Worm (Caenorhabditis elegans): ENCODE data around the gene Y97E10C.1.
"Not testable (repeated sequence)": the region's sequence is repeated elsewhere in the genome, so short reads cannot be mapped to it uniquely, and the experiment has no call there.

Y97E10C.1 gene

DNA sequence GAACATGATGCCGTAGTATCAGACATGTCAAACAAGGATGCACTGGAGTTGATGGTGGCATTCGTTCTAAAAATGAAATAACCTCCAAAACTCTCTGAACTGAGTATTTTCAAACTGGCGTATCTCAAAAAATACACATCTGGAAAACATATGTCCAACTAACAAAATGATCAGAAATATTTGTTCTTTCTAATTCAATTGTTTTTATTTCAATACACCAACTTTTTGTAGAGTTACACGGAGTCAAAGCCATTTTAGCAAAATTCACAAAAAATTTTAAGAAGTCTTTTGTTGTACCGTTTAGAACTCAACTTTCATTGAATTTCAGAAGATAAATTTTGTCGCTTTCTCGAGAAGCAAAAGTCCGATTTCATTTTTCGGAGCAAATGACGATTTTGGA is 25.1 kb upstream of the Y97E10C.1 start, which contains the start of gene srsx-40:
Gene srsx-40, minus strand, starts transcription at position 101 of the 400 bp plus-strand sequence.
- not testable (repeated sequence) for TF ChIP-seq skn-1, nhr-25, ceh-28 (tag; optimal IDR thresholded peaks at IDR 0.05)

DNA sequence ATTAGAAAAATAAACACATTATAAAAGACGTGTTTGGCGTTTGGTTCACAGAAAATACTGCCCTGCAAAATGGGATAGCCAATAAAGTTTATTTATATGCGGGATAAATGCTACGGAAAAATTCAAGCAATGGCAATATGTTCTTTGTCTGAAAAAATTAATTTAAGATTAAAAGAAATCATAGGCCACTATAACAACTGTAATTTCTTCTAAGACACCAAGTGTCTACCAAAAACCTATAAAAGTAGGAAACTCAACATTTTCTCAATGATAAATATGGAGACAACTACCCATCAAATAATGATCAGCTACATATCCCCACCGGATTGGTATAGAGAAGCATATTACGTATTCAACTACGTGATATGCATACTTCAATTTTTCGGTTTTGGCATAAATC is 23.4 kb upstream of the Y97E10C.1 start, which contains the start of gene srw-3:
Gene srw-3, plus strand, starts transcription at position 301 of the 400 bp plus-strand sequence.
- TF ChIP-seq ztf-4 (tag; optimal IDR thresholded peaks at IDR 0.05) (no peak), ceh-9 (tag; optimal IDR thresholded peaks at IDR 0.05) (no peak)

DNA sequence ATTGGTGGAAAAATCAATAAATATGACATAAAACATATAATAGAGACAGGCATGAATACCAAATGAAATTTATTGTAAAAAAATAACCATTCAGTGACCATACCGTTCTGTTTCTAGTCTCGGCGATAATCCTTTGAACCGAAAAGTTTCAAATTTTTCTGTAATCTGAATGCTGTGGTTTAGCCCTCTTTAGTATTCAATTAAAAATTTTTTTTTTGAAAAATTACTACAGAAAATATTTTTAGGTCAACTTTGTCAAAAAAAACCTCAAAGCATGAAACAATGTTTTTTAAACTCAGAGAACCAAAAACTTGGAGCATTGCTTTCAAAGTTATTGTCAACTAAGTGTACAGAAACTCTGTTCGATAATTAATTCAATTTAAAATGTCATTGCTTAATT is 20.2 kb upstream of the Y97E10C.1 start, which contains the start of gene ZK105.11:
Gene ZK105.11, minus strand, starts transcription at position 101 of the 400 bp plus-strand sequence.
- TF ChIP-seq jun-1 (tag; optimal IDR thresholded peaks at IDR 0.05) (no peak), ZK546.5 (tag; optimal IDR thresholded peaks at IDR 0.05) (no peak), ztf-4 (tag; optimal IDR thresholded peaks at IDR 0.05) (no peak), mml-1 (tag; optimal IDR thresholded peaks at IDR 0.05) (no peak), elt-3 (tag; optimal IDR thresholded peaks at IDR 0.05) (no peak), lsy-12 (tag; optimal IDR thresholded peaks at IDR 0.05) (no peak), nhr-43 (tag; optimal IDR thresholded peaks at IDR 0.05; ENCODE audit: poor library complexity, severe bottlenecking) (no peak), skn-1 (tag; optimal IDR thresholded peaks at IDR 0.05) (no peak), elt-1 (tag; optimal IDR thresholded peaks at IDR 0.05) (no peak), zag-1 (tag; optimal IDR thresholded peaks at IDR 0.05) (no peak), daf-12 (tag; optimal IDR thresholded peaks at IDR 0.05) (no peak), nhr-28 (tag; optimal IDR thresholded peaks at IDR 0.05) (no peak), tbx-2 (tag; optimal IDR thresholded peaks at IDR 0.05) (no peak), fos-1 (tag; optimal IDR thresholded peaks at IDR 0.05) (no peak), nhr-76 (tag; optimal IDR thresholded peaks at IDR 0.05) (no peak), snpc-4 (tag; optimal IDR thresholded peaks at IDR 0.05) (no peak)

DNA sequence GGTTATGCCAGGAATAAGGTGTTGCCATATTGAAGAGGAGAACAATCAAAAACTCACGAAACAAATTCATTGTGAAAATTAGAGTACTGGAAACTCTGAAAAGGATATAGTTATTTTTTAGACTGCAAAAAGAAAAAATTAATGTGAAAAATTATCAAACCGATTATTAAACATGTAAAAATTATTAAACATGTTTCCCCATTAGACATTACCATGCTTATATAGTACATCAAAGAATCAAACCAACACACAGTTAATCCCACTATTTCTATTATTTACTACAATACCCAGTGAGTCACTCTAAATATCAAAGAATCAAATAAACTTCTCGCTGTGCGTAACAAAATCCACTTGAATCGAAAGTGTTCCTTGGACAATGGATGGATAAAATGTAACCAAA is 15.6 kb upstream of the Y97E10C.1 start, which contains the start of gene ZK105.13:
Gene ZK105.13, minus strand, starts transcription at position 101 of the 400 bp plus-strand sequence.
- TF ChIP-seq ceh-82 (tag; optimal IDR thresholded peaks at IDR 0.05), result no peak
- TF ChIP-seq sea-2 (GFP tag; optimal IDR thresholded peaks at IDR 0.05), result no peak
- TF ChIP-seq nhr-25 (tag; optimal IDR thresholded peaks at IDR 0.05), result no peak
- no peak for TF ChIP-seq unc-39 (tag; optimal IDR thresholded peaks at IDR 0.05)
- TF ChIP-seq skn-1 (tag; optimal IDR thresholded peaks at IDR 0.05), result no peak
- no peak for TF ChIP-seq elt-1 (tag; optimal IDR thresholded peaks at IDR 0.05)
- TF ChIP-seq ceh-28 (tag; optimal IDR thresholded peaks at IDR 0.05), result no peak
- no peak for TF ChIP-seq lin-15B (tag; optimal IDR thresholded peaks at IDR 0.05)
- no peak for TF ChIP-seq nhr-43 (tag; optimal IDR thresholded peaks at IDR 0.05; ENCODE audit: poor library complexity, severe bottlenecking)
- no peak for TF ChIP-seq hmg-11 (tag; optimal IDR thresholded peaks at IDR 0.05)
- no peak for TF ChIP-seq ama-1 (optimal IDR thresholded peaks at IDR 0.05)
- no peak for TF ChIP-seq zag-1 (tag; optimal IDR thresholded peaks at IDR 0.05)
- TF ChIP-seq ZK546.5 (tag; optimal IDR thresholded peaks at IDR 0.05), result no peak
- TF ChIP-seq ceh-9 (tag; optimal IDR thresholded peaks at IDR 0.05), result no peak
- no peak for TF ChIP-seq ztf-11 (tag; optimal IDR thresholded peaks at IDR 0.05)

DNA sequence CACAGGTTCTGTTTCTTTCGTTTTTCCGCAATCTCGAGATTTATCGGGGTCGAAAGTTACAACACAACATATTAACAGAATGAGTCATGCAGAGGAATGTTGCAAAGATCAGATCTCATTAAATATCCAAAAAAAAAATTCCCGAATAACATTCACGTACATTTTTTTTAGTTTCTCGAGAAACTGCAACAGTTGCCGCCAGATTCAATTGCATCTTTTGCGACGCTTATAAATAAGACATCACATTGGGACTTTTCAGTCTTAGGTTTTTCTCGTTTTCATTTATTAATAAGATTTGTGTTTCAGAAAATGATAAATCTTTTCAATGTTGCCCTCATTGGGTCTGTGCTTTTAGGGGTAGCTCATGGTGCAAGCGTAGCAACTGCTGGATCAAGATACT is 15.0 kb upstream of the Y97E10C.1 start, which contains the start of gene ZK105.1:
Gene ZK105.1, plus strand, starts transcription at position 301 of the 400 bp plus-strand sequence.
- TF ChIP-seq nhr-67 (tag; optimal IDR thresholded peaks at IDR 0.05) (no peak), lin-15B (tag; optimal IDR thresholded peaks at IDR 0.05) (no peak), nhr-25 (tag; optimal IDR thresholded peaks at IDR 0.05) (no peak), ceh-28 (tag; optimal IDR thresholded peaks at IDR 0.05) (no peak), hmg-11 (tag; optimal IDR thresholded peaks at IDR 0.05) (no peak), R02D3.7 (tag; optimal IDR thresholded peaks at IDR 0.05) (no peak), pqm-1 (tag; optimal IDR thresholded peaks at IDR 0.05) (no peak), mml-1 (tag; optimal IDR thresholded peaks at IDR 0.05) (no peak), daf-12 (tag; optimal IDR thresholded peaks at IDR 0.05) (no peak), ceh-82 (tag; optimal IDR thresholded peaks at IDR 0.05) (no peak), nhr-12 (tag; optimal IDR thresholded peaks at IDR 0.05) (no peak), nhr-237 (tag; optimal IDR thresholded peaks at IDR 0.05) (no peak), snpc-4 (tag; optimal IDR thresholded peaks at IDR 0.05) (no peak), nhr-43 (tag; optimal IDR thresholded peaks at IDR 0.05; ENCODE audit: poor library complexity, severe bottlenecking) (no peak)

DNA sequence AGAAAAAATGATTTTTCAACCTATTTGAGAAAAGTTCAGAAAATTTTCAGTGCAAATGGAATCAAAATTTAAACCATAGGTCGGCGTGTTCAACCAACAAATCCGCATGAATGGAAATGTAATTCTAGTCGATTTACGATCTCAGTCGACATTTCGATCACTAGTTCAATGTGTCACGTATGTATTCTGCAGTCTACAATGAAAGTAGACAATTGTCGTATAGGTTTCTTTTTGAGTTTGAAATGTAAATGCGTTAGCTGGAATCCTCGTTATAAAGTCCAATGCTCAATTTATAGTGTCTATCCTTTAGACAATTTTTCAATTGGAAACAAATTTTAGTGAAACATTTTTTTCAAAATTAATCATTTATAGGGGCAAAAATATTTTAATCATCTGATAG is 12.6 kb upstream of the Y97E10C.1 start, which contains the start of gene ZK105.12:
Gene ZK105.12, minus strand, starts transcription at position 101 of the 400 bp plus-strand sequence.
- TF ChIP-seq pqm-1 (tag; optimal IDR thresholded peaks at IDR 0.05), result no peak
- no peak for TF ChIP-seq nhr-28 (tag; optimal IDR thresholded peaks at IDR 0.05)
- TF ChIP-seq nhr-76 (tag; optimal IDR thresholded peaks at IDR 0.05), result no peak
- TF ChIP-seq nhr-67 (tag; optimal IDR thresholded peaks at IDR 0.05), result no peak
- no peak for TF ChIP-seq elt-2 (tag; optimal IDR thresholded peaks at IDR 0.05)
- TF ChIP-seq skn-1 (tag; optimal IDR thresholded peaks at IDR 0.05), result no peak
- no peak for TF ChIP-seq nhr-237 (tag; optimal IDR thresholded peaks at IDR 0.05)
